Worm (Caenorhabditis elegans): ENCODE results near the gene fbxb-90.
"Not testable (repeated sequence)": the region's sequence is repeated elsewhere in the genome, so short reads cannot be mapped to it uniquely, and the experiment has no call there.

ce11 chrII:3761599-3761998, 13.0 kb upstream of the fbxb-90 start, which contains the start of gene T24E12.6:
- TF ChIP-seq sox-2 (GFP tag; IDR thresholded peaks at IDR 0.05); unc-86 (tag; optimal IDR thresholded peaks at IDR 0.05); fkh-10 (GFP tag; optimal IDR thresholded peaks at IDR 0.05); dve-1 (tag; optimal IDR thresholded peaks at IDR 0.05); dmd-4 (tag; optimal IDR thresholded peaks at IDR 0.05; ENCODE audit: borderline replicate concordance); C38D4.7 (GFP tag; optimal IDR thresholded peaks at IDR 0.05); hlh-13 (GFP tag; optimal IDR thresholded peaks at IDR 0.05); tbx-7 (tag; optimal IDR thresholded peaks at IDR 0.05); ama-1 (optimal IDR thresholded peaks at IDR 0.05); sox-4 (tag; optimal IDR thresholded peaks at IDR 0.05); ceh-30 (tag; optimal IDR thresholded peaks at IDR 0.05): not testable (repeated sequence)

Measured in whole organism, late embryonic.